Worm (Caenorhabditis elegans) whole organism, mixed stage, embryonic: ENCODE measurements around the gene math-14.

Source experiments
- M03D4.4 ChIP-seq: sonication (generic microtip); optimal IDR thresholded peaks from 2 replicates; lab custom pipeline; 2017; ENCODE audit warnings: mild to moderate bottlenecking, missing genetic modification characterization, missing compliant biosample characterization
- bed-3 ChIP-seq: fragments of 200-800 bp; sonication (Bioruptor generic); optimal IDR thresholded peaks from 3 replicates; lab custom pipeline; 2018; ENCODE audit warnings: mild to moderate bottlenecking, missing genetic modification characterization, moderate library complexity, missing compliant biosample characterization
- blmp-1 ChIP-seq: fragments of 150-350 bp; optimal IDR thresholded peaks from 2 replicates; lab custom pipeline; 2014; ENCODE audit warnings: missing biosample characterization, missing genetic modification characterization
- ceh-43 ChIP-seq: fragments of 200-800 bp; sonication (Bioruptor generic); optimal IDR thresholded peaks from 2 replicates; lab custom pipeline; 2018; ENCODE audit warnings: mild to moderate bottlenecking, missing genetic modification characterization, moderate library complexity, missing compliant biosample characterization
- ceh-83 ChIP-seq: fragments of 200-800 bp; sonication (Bioruptor generic); optimal IDR thresholded peaks from 2 replicates; lab custom pipeline; 2018; ENCODE audit warnings: mild to moderate bottlenecking, missing genetic modification characterization, missing compliant biosample characterization
- ces-1 ChIP-seq: fragments of 150-350 bp; optimal IDR thresholded peaks from 2 replicates; lab custom pipeline; 2014; ENCODE audit warnings: missing biosample characterization, missing genetic modification reagents, missing genetic modification characterization
- cnd-1 ChIP-seq: fragments of 200-800 bp; sonication (Bioruptor generic); optimal IDR thresholded peaks from 2 replicates; lab custom pipeline; 2018; ENCODE audit warnings: mild to moderate bottlenecking, missing genetic modification characterization, missing compliant biosample characterization
- drap-1 ChIP-seq: fragments of 200-800 bp; sonication (Bioruptor generic); optimal IDR thresholded peaks from 3 replicates; lab custom pipeline; 2018; ENCODE audit warnings: mild to moderate bottlenecking, missing genetic modification characterization, missing compliant biosample characterization
- elt-1 ChIP-seq: sonication (generic microtip); optimal IDR thresholded peaks from 2 replicates; lab custom pipeline; 2017; ENCODE audit warnings: missing genetic modification characterization, mild to moderate bottlenecking, missing compliant biosample characterization, antibody characterized with exemption, moderate library complexity, borderline replicate concordance; ENCODE audit not compliant: insufficient read depth
- elt-3 ChIP-seq: fragments of 150-350 bp; optimal IDR thresholded peaks from 2 replicates; lab custom pipeline; 2014; ENCODE audit warnings: missing biosample characterization, missing genetic modification characterization
- flh-1 ChIP-seq: fragments of 200-800 bp; sonication (Bioruptor generic); optimal IDR thresholded peaks from 2 replicates; lab custom pipeline; 2018; ENCODE audit warnings: mild to moderate bottlenecking, missing genetic modification characterization, moderate library complexity, missing compliant biosample characterization
- ham-2 ChIP-seq: fragments of 200-800 bp; sonication (Bioruptor generic); optimal IDR thresholded peaks from 2 replicates; lab custom pipeline; 2018; ENCODE audit warnings: mild to moderate bottlenecking, missing genetic modification characterization, missing compliant biosample characterization
- hlh-1 ChIP-seq: fragments of 150-350 bp; optimal IDR thresholded peaks from 2 replicates; lab custom pipeline; 2014; ENCODE audit warnings: missing biosample characterization, missing genetic modification reagents, missing genetic modification characterization
- lin-13 ChIP-seq: fragments of 150-350 bp; optimal IDR thresholded peaks from 2 replicates; lab custom pipeline; 2014; ENCODE audit warnings: missing biosample characterization, missing genetic modification characterization
- mab-5 ChIP-seq: fragments of 150-350 bp; optimal IDR thresholded peaks from 2 replicates; lab custom pipeline; 2014; ENCODE audit warnings: missing biosample characterization, missing genetic modification characterization
- mep-1 ChIP-seq: fragments of 150-350 bp; optimal IDR thresholded peaks from 2 replicates; lab custom pipeline; 2017; ENCODE audit warnings: missing biosample characterization, missing genetic modification reagents, missing genetic modification characterization, inconsistent platforms
- mls-2 ChIP-seq: sonication (generic microtip); optimal IDR thresholded peaks from 2 replicates; lab custom pipeline; 2016; ENCODE audit warnings: mild to moderate bottlenecking, missing genetic modification characterization, moderate library complexity, missing compliant biosample characterization
- nhr-237 ChIP-seq: fragments of 150-350 bp; optimal IDR thresholded peaks from 2 replicates; lab custom pipeline; 2014; ENCODE audit warnings: missing biosample characterization, missing genetic modification characterization
- nhr-28 ChIP-seq: fragments of 150-350 bp; optimal IDR thresholded peaks from 2 replicates; lab custom pipeline; 2014; ENCODE audit warnings: missing biosample characterization, missing genetic modification characterization
- nhr-76 ChIP-seq: sonication (generic microtip); optimal IDR thresholded peaks from 2 replicates; lab custom pipeline; 2017; ENCODE audit warnings: missing biosample characterization, missing genetic modification characterization
- pha-4 ChIP-seq: fragments of 150-350 bp; optimal IDR thresholded peaks from 2 replicates; lab custom pipeline; 2018; ENCODE audit warnings: missing biosample characterization, missing genetic modification reagents, missing genetic modification characterization
- sem-2 ChIP-seq: fragments of 200-800 bp; sonication (Bioruptor generic); optimal IDR thresholded peaks from 2 replicates; lab custom pipeline; 2018; ENCODE audit warnings: mild to moderate bottlenecking, missing genetic modification characterization, missing compliant biosample characterization
- snpc-4 ChIP-seq: fragments of 150-350 bp; optimal IDR thresholded peaks from 2 replicates; lab custom pipeline; 2014; ENCODE audit warnings: missing biosample characterization, missing genetic modification characterization
- sptf-1 ChIP-seq: sonication (generic microtip); optimal IDR thresholded peaks from 2 replicates; lab custom pipeline; 2017; ENCODE audit warnings: mild to moderate bottlenecking, missing genetic modification characterization, moderate library complexity, missing compliant biosample characterization
- unc-120 ChIP-seq: sonication (generic microtip); optimal IDR thresholded peaks from 2 replicates; lab custom pipeline; 2017; ENCODE audit warnings: missing genetic modification characterization, missing compliant biosample characterization; ENCODE audit not compliant: poor library complexity, severe bottlenecking
- unc-39 ChIP-seq: fragments of 150-350 bp; optimal IDR thresholded peaks from 2 replicates; lab custom pipeline; 2014; ENCODE audit warnings: missing biosample characterization, missing genetic modification characterization
- unc-62 ChIP-seq: fragments of 150-350 bp; optimal IDR thresholded peaks from 2 replicates; lab custom pipeline; 2014; ENCODE audit warnings: missing biosample characterization, missing genetic modification reagents, missing genetic modification characterization
- zip-8 ChIP-seq: fragments of 150-350 bp; optimal IDR thresholded peaks from 2 replicates; lab custom pipeline; 2014; ENCODE audit warnings: missing biosample characterization, missing genetic modification characterization
- ztf-11 ChIP-seq: fragments of 150-350 bp; optimal IDR thresholded peaks from 2 replicates; lab custom pipeline; 2014; ENCODE audit warnings: missing biosample characterization, missing genetic modification characterization

math-14 gene

ce11 chrII:1831883-1832388 lies 37.3 kb upstream of the math-14 start, which contains the start of gene math-39:
math-39 (plus strand) TSS chrII:1832338.
- TF ChIP-seq ceh-43 (GFP tag; lab: Kevin White, UChicago) (no peak), zip-8 (tag; lab: Kevin White, UChicago) (no peak), ham-2 (GFP tag; lab: Kevin White, UChicago) (no peak), nhr-28 (tag; lab: Kevin White, UChicago) (no peak), drap-1 (GFP tag; lab: Kevin White, UChicago) (no peak), unc-39 (tag; lab: Kevin White, UChicago) (no peak), sem-2 (GFP tag; lab: Kevin White, UChicago) (no peak), nhr-76 (tag; lab: Kevin White, UChicago) (no peak), hlh-1 (no peak), elt-1 (no peak)

- TF ChIP-seq mls-2 (tag; lab: Kevin White, UChicago) (no peak), nhr-28 (tag; lab: Kevin White, UChicago) (no peak), drap-1 (GFP tag; lab: Kevin White, UChicago) (no peak), mep-1 (tag; lab: Kevin White, UChicago) (no peak), mab-5 (no peak), sptf-1 (tag; lab: Kevin White, UChicago) (no peak), ceh-83 (GFP tag; lab: Kevin White, UChicago) (no peak), pha-4 (tag; lab: Kevin White, UChicago) (no peak), snpc-4 (tag; lab: Kevin White, UChicago) (no peak), nhr-237 (tag; lab: Kevin White, UChicago) (no peak), ztf-11 (tag; lab: Kevin White, UChicago) (no peak), elt-3 (tag; lab: Kevin White, UChicago) (no peak), nhr-76 (tag; lab: Kevin White, UChicago) (no peak), elt-1 (no peak), lin-13 (tag; lab: Kevin White, UChicago) (no peak), blmp-1 (tag; lab: Kevin White, UChicago) (no peak)
- TF ChIP-seq, all 35 proteins: peak for 0
Measured at ce11 chrII:1836204-1836603, 33.0 kb upstream of the math-14 start, which contains the start of gene T08E11.1. T08E11.1 (plus strand) TSS chrII:1836504.

DNA sequence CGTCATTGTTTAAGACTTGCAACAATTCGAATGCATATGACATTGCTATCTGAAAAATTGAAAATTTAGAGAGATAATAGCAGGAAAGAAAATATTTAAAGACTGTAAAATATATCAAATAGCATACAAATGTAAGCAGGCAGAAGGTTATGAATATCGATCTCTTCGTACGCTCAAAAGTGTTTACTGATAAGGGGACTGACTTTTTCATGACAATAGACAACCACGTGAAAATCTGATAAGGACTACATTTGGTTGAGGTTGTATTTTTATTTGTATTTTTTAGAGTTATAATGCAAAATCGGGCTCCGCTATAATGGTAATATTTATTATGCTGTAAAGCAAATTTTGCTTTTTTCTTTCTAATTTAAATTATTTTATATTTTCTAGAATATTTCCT lies 26.3 kb upstream of the math-14 start, which contains the start of the genes C52E2.5 and C52E2.4:
Gene C52E2.5, minus strand, starts transcription at position 43 of the 400 bp plus-strand sequence.
Gene C52E2.4, plus strand, starts transcription at position 252 of the 400 bp plus-strand sequence.
- TF ChIP-seq unc-120 (tag; lab: Kevin White, UChicago) (no peak), sptf-1 (tag; lab: Kevin White, UChicago) (no peak), unc-62 (no peak), M03D4.4 (tag; lab: Kevin White, UChicago) (no peak), cnd-1 (tag; lab: Kevin White, UChicago) (no peak), lin-13 (tag; lab: Kevin White, UChicago) (no peak), drap-1 (GFP tag; lab: Kevin White, UChicago) (no peak), mls-2 (tag; lab: Kevin White, UChicago) (no peak)

ce11 chrII:1844552-1844951 lies 24.7 kb upstream of the math-14 start:
- TF ChIP-seq ham-2 (GFP tag; lab: Kevin White, UChicago) (no peak), ceh-43 (GFP tag; lab: Kevin White, UChicago) (no peak), elt-1 (no peak), bed-3 (GFP tag; lab: Kevin White, UChicago) (no peak), cnd-1 (tag; lab: Kevin White, UChicago) (no peak), mep-1 (tag; lab: Kevin White, UChicago) (no peak), mab-5 (no peak), snpc-4 (tag; lab: Kevin White, UChicago) (no peak), sem-2 (GFP tag; lab: Kevin White, UChicago) (no peak), flh-1 (GFP tag; lab: Kevin White, UChicago) (no peak), blmp-1 (tag; lab: Kevin White, UChicago) (no peak), unc-120 (tag; lab: Kevin White, UChicago) (no peak)

- TF ChIP-seq ces-1 (GFP tag; lab: Kevin White, UChicago) (no peak), unc-120 (tag; lab: Kevin White, UChicago) (peak; percentile 51)
Measured at ce11 chrII:1848109-1848508, 21.1 kb upstream of the math-14 start, which contains the start of gene fbxb-97. fbxb-97 (minus strand) TSS chrII:1848161.
